Worm (Caenorhabditis elegans) whole organism, L1 larva: ENCODE data around the gene swsn-7.

Source experiments
- blmp-1 ChIP-seq: fragments of 150-350 bp; optimal IDR thresholded peaks from 2 replicates; lab custom pipeline; 2014; ENCODE audit warnings: missing biosample characterization, missing genetic modification characterization
- dpl-1 ChIP-seq, 3 experiments: fragments of 150-350 bp in 2 of 3; sonication (generic microtip) in 1 of 3; optimal IDR thresholded peaks; 2 replicates each; lab custom pipeline; 2014 to 2017; ENCODE audit warnings: missing biosample characterization in 3 of 3, missing genetic modification characterization in 3 of 3, missing genetic modification reagents in 3 of 3
- egl-27 ChIP-seq, 2 experiments: fragments of 150-350 bp in 1 of 2; sonication (generic microtip); optimal IDR thresholded peaks; 3 replicates each; lab custom pipeline; 2017 to 2018; ENCODE audit warnings: missing biosample characterization in 2 of 2, missing genetic modification characterization in 2 of 2, missing genetic modification reagents in 2 of 2
- fkh-10 ChIP-seq: sonication (generic microtip); optimal IDR thresholded peaks from 2 replicates; lab custom pipeline; 2017; ENCODE audit warnings: missing biosample characterization, missing genetic modification reagents, missing genetic modification characterization
- nhr-28 ChIP-seq: fragments of 150-350 bp; optimal IDR thresholded peaks from 2 replicates; lab custom pipeline; 2014; ENCODE audit warnings: missing biosample characterization, missing genetic modification characterization
- pag-3 ChIP-seq: sonication (generic microtip); optimal IDR thresholded peaks from 2 replicates; lab custom pipeline; 2017; ENCODE audit warnings: missing genetic modification characterization, mild to moderate bottlenecking, missing compliant biosample characterization, antibody characterized with exemption, borderline replicate concordance; ENCODE audit not compliant: insufficient read depth
- snpc-4 ChIP-seq: fragments of 150-350 bp; optimal IDR thresholded peaks from 2 replicates; lab custom pipeline; 2014; ENCODE audit warnings: missing biosample characterization, missing genetic modification characterization
- sptf-1 ChIP-seq: fragments of 150-350 bp; optimal IDR thresholded peaks from 2 replicates; lab custom pipeline; 2014; ENCODE audit warnings: missing biosample characterization, missing genetic modification characterization

DNA sequence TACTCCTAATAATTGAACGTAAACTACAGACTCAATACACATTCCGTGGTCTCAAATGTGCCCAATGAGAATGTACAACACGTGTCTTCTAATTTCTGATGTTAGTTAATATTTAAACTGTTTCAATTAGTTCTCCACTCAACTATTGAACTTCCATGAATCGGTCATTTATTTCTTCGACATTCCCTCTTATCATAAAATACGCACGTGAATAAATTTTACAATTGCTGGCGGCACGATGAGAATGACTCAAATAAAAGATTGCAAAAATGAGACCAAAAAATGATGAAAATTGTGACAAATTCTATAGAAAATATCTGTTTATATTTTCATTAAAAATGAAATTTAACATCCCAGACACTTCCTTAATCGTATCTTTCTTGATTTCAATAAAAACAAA is 22.8 kb downstream of the swsn-7 start:
- no peak for TF ChIP-seq dpl-1 (GFP tag; optimal IDR thresholded peaks at IDR 0.05; lab: Kevin White, UChicago)
- TF ChIP-seq snpc-4: no peak
- TF ChIP-seq blmp-1 (tag; lab: Kevin White, UChicago): no peak
- TF ChIP-seq fkh-10 (GFP tag; lab: Kevin White, UChicago): no peak
- TF ChIP-seq sptf-1: no peak
- no peak for TF ChIP-seq nhr-28 (tag; lab: Kevin White, UChicago)
- no peak for TF ChIP-seq pag-3
- TF ChIP-seq egl-27 (tag; optimal IDR thresholded peaks at IDR 0.05; lab: Kevin White, UChicago): no peak
